Worm (Caenorhabditis elegans) whole organism, young adult: ENCODE measurements around the gene Y54F10AM.8.

Source experiments
- B0019.2 ChIP-seq: fragments of 200-800 bp; sonication (Bioruptor generic); conservative IDR thresholded peaks from 2 replicates; pipeline ENCODE4 v1.3.6; 2022; ENCODE audit warnings: missing genetic modification reagents, missing genetic modification characterization, missing compliant biosample characterization
- D2030.7 ChIP-seq: fragments of 200-800 bp; sonication (Bioruptor generic); IDR thresholded peaks from 2 replicates; pipeline ENCODE4 v1.3.6; 2022; ENCODE audit warnings: missing genetic modification reagents, missing genetic modification characterization, missing compliant biosample characterization
- F33H1.4 ChIP-seq: fragments of 200-800 bp; sonication (Bioruptor generic); IDR thresholded peaks from 2 replicates; pipeline ENCODE4 v1.3.6; 2022; ENCODE audit warnings: missing genetic modification reagents, missing genetic modification characterization, missing compliant biosample characterization
- F39B2.1 ChIP-seq: fragments of 200-800 bp; sonication (Bioruptor generic); IDR thresholded peaks from 2 replicates; pipeline ENCODE4 v1.3.6; 2022; ENCODE audit warnings: missing genetic modification reagents, missing genetic modification characterization, missing compliant biosample characterization
- K11D2.4 ChIP-seq: fragments of 200-800 bp; sonication (Bioruptor generic); IDR thresholded peaks from 2 replicates; pipeline ENCODE4 v1.3.6; 2022; ENCODE audit warnings: missing genetic modification reagents, missing genetic modification characterization, missing compliant biosample characterization
- Y53F4B.3 ChIP-seq: fragments of 200-800 bp; sonication (Bioruptor generic); IDR thresholded peaks from 2 replicates; pipeline ENCODE4 v1.3.6; 2022; ENCODE audit warnings: missing genetic modification reagents, missing genetic modification characterization, missing compliant biosample characterization
- Y53G8AR.9 ChIP-seq: fragments of 200-800 bp; sonication (Bioruptor generic); conservative IDR thresholded peaks from 2 replicates; pipeline ENCODE4 v1.3.6; 2022; ENCODE audit warnings: missing genetic modification reagents, missing genetic modification characterization, missing compliant biosample characterization
- Y56A3A.18 ChIP-seq: fragments of 200-800 bp; sonication (Bioruptor generic); IDR thresholded peaks from 2 replicates; pipeline ENCODE4 v1.3.6; 2022; ENCODE audit warnings: missing genetic modification reagents, missing genetic modification characterization, missing compliant biosample characterization
- Y95B8A.8 ChIP-seq: fragments of 200-800 bp; sonication (Bioruptor generic); IDR thresholded peaks from 2 replicates; pipeline ENCODE4 v1.3.6; 2022; ENCODE audit warnings: missing genetic modification reagents, missing genetic modification characterization, missing compliant biosample characterization
- aptf-3 ChIP-seq: fragments of 200-800 bp; sonication (Bioruptor generic); IDR thresholded peaks from 2 replicates; pipeline ENCODE4 v1.3.6; 2022; ENCODE audit warnings: missing genetic modification characterization, missing compliant biosample characterization
- attf-3 ChIP-seq: fragments of 200-800 bp; sonication (Bioruptor generic); conservative IDR thresholded peaks from 2 replicates; pipeline ENCODE4 v1.3.6; 2022; ENCODE audit warnings: missing genetic modification reagents, missing genetic modification characterization, missing compliant biosample characterization
- attf-6 ChIP-seq: fragments of 200-800 bp; sonication (Bioruptor generic); IDR thresholded peaks from 2 replicates; pipeline ENCODE4 v1.3.6; 2022; ENCODE audit warnings: missing genetic modification reagents, missing genetic modification characterization, missing compliant biosample characterization
- bed-1 ChIP-seq: fragments of 200-800 bp; sonication (Bioruptor generic); IDR thresholded peaks from 2 replicates; pipeline ENCODE4 v1.3.6; 2022; ENCODE audit warnings: missing genetic modification reagents, missing genetic modification characterization, missing compliant biosample characterization
- cebp-2 ChIP-seq: fragments of 200-800 bp; sonication (Bioruptor generic); IDR thresholded peaks from 2 replicates; pipeline ENCODE4 v1.3.6; 2022; ENCODE audit warnings: missing genetic modification characterization, missing compliant biosample characterization
- ceh-100 ChIP-seq: fragments of 200-800 bp; sonication (Bioruptor generic); IDR thresholded peaks from 2 replicates; pipeline ENCODE4 v1.3.6; 2022; ENCODE audit warnings: missing genetic modification reagents, missing genetic modification characterization, missing compliant biosample characterization
- ceh-40 ChIP-seq: fragments of 200-800 bp; sonication (Bioruptor generic); IDR thresholded peaks from 2 replicates; pipeline ENCODE4 v1.3.6; 2022; ENCODE audit warnings: missing genetic modification characterization, missing compliant biosample characterization
- ceh-58 ChIP-seq: fragments of 200-800 bp; sonication (Bioruptor generic); IDR thresholded peaks from 2 replicates; pipeline ENCODE4 v1.3.6; 2022; ENCODE audit warnings: missing genetic modification characterization, missing compliant biosample characterization
- ceh-91 ChIP-seq: fragments of 200-800 bp; sonication (Bioruptor generic); IDR thresholded peaks from 2 replicates; pipeline ENCODE4 v1.3.6; 2022; ENCODE audit warnings: missing genetic modification reagents, missing genetic modification characterization, missing compliant biosample characterization
- egl-18 ChIP-seq: fragments of 200-800 bp; sonication (Bioruptor generic); IDR thresholded peaks from 2 replicates; pipeline ENCODE4 v1.3.6; 2022; ENCODE audit warnings: missing genetic modification reagents, missing genetic modification characterization, missing compliant biosample characterization
- egrh-3 ChIP-seq: fragments of 200-800 bp; sonication (Bioruptor generic); IDR thresholded peaks from 2 replicates; pipeline ENCODE4 v1.3.6; 2022; ENCODE audit warnings: missing genetic modification reagents, missing genetic modification characterization, missing compliant biosample characterization
- ekl-4 ChIP-seq: fragments of 200-800 bp; sonication (Bioruptor generic); IDR thresholded peaks from 2 replicates; pipeline ENCODE4 v1.3.6; 2022; ENCODE audit warnings: missing genetic modification reagents, missing genetic modification characterization, missing compliant biosample characterization
- hmg-1.2 ChIP-seq: fragments of 200-800 bp; sonication (Bioruptor generic); IDR thresholded peaks from 2 replicates; pipeline ENCODE4 v1.3.6; 2022; ENCODE audit warnings: missing genetic modification reagents, missing genetic modification characterization, missing compliant biosample characterization
- hmg-20 ChIP-seq: fragments of 200-800 bp; sonication (Bioruptor generic); IDR thresholded peaks from 2 replicates; pipeline ENCODE4 v1.3.6; 2022; ENCODE audit warnings: missing genetic modification reagents, missing genetic modification characterization, missing compliant biosample characterization
- hsf-1 ChIP-seq: fragments of 200-800 bp; sonication (Bioruptor generic); IDR thresholded peaks from 2 replicates; pipeline ENCODE4 v1.3.6; 2022; ENCODE audit warnings: missing genetic modification reagents, missing genetic modification characterization, missing compliant biosample characterization
- lag-1 ChIP-seq: fragments of 200-800 bp; sonication (Bioruptor generic); IDR thresholded peaks from 2 replicates; pipeline ENCODE4 v1.3.6; 2022; ENCODE audit warnings: missing genetic modification reagents, missing genetic modification characterization, missing compliant biosample characterization
- let-526 ChIP-seq: fragments of 200-800 bp; sonication (Bioruptor generic); IDR thresholded peaks from 2 replicates; pipeline ENCODE4 v1.3.6; 2022; ENCODE audit warnings: missing genetic modification reagents, missing genetic modification characterization, missing compliant biosample characterization
- lin-26 ChIP-seq: fragments of 200-800 bp; sonication (Bioruptor generic); IDR thresholded peaks from 2 replicates; pipeline ENCODE4 v1.3.6; 2022; ENCODE audit warnings: missing genetic modification reagents, missing genetic modification characterization, missing compliant biosample characterization
- madf-3 ChIP-seq: fragments of 200-800 bp; sonication (Bioruptor generic); IDR thresholded peaks from 2 replicates; pipeline ENCODE4 v1.3.6; 2022; ENCODE audit warnings: missing genetic modification reagents, missing genetic modification characterization, missing compliant biosample characterization
- madf-6 ChIP-seq: fragments of 200-800 bp; sonication (Bioruptor generic); IDR thresholded peaks from 2 replicates; pipeline ENCODE4 v1.3.6; 2022; ENCODE audit warnings: missing genetic modification reagents, missing genetic modification characterization, missing compliant biosample characterization
- madf-8 ChIP-seq: fragments of 200-800 bp; sonication (Bioruptor generic); conservative IDR thresholded peaks from 2 replicates; pipeline ENCODE4 v1.3.6; 2022; ENCODE audit warnings: missing genetic modification reagents, missing genetic modification characterization, missing compliant biosample characterization
- nfya-2 ChIP-seq: fragments of 200-800 bp; sonication (Bioruptor generic); IDR thresholded peaks from 2 replicates; pipeline ENCODE4 v1.3.6; 2022; ENCODE audit warnings: missing genetic modification reagents, missing genetic modification characterization, missing compliant biosample characterization
- nhr-120 ChIP-seq: fragments of 200-800 bp; sonication (Bioruptor generic); IDR thresholded peaks from 2 replicates; pipeline ENCODE4 v1.3.6; 2022; ENCODE audit warnings: missing genetic modification characterization, missing compliant biosample characterization
- pbrm-1 ChIP-seq: fragments of 200-800 bp; sonication (Bioruptor generic); IDR thresholded peaks from 2 replicates; pipeline ENCODE4 v1.3.6; 2022; ENCODE audit warnings: missing genetic modification reagents, missing genetic modification characterization, missing compliant biosample characterization
- rcor-1 ChIP-seq: fragments of 200-800 bp; sonication (Bioruptor generic); IDR thresholded peaks from 2 replicates; pipeline ENCODE4 v1.3.6; 2022; ENCODE audit warnings: missing genetic modification reagents, missing genetic modification characterization, missing compliant biosample characterization
- ztf-25 ChIP-seq: fragments of 200-800 bp; sonication (Bioruptor generic); IDR thresholded peaks from 2 replicates; pipeline ENCODE4 v1.3.6; 2022; ENCODE audit warnings: missing genetic modification reagents, missing genetic modification characterization, missing compliant biosample characterization
- ztf-6 ChIP-seq: fragments of 200-800 bp; sonication (Bioruptor generic); IDR thresholded peaks from 2 replicates; pipeline ENCODE4 v1.3.6; 2022; ENCODE audit warnings: missing genetic modification reagents, missing genetic modification characterization, missing compliant biosample characterization

The Y54F10AM.8 gene

ce11 chrIII:2501377-2502019, 6.3 kb downstream of the Y54F10AM.8 start:
- TF ChIP-seq D2030.7 (GFP tag; lab: Robert Waterston, UW) = peak; percentile 48
- TF ChIP-seq aptf-3 (GFP tag; lab: Robert Waterston, UW) = 0 out of 2 replicates have a peak, but pooled peaks have one; percentile 4
- 0 out of 2 replicates have a peak, but pooled peaks have one; percentile 48 for TF ChIP-seq ceh-40 (GFP tag; lab: Robert Waterston, UW)
- 0 out of 2 replicates have a peak, but pooled peaks have one; percentile 4 for TF ChIP-seq ztf-25 (GFP tag; lab: Robert Waterston, UW)
- peak; percentile 75 for TF ChIP-seq ekl-4
- TF ChIP-seq egl-18 (GFP tag; lab: Robert Waterston, UW) = peak; percentile 24; the same call in 1 of the 2 replicates
- TF ChIP-seq madf-3 (GFP tag; lab: Robert Waterston, UW) = 0 out of 2 replicates have a peak, but pooled peaks have one; percentile 67
- peak; percentile 95 for TF ChIP-seq egrh-3 (GFP tag; lab: Robert Waterston, UW)
- peak; percentile 99 for TF ChIP-seq hsf-1 (GFP tag; lab: Robert Waterston, UW)
- TF ChIP-seq madf-6 (GFP tag; lab: Robert Waterston, UW) = peak; percentile 35; the same call in 1 of the 2 replicates
- peak; percentile 74 for TF ChIP-seq attf-6 (GFP tag; lab: Robert Waterston, UW)
- peak; percentile 41; the same call in 1 of the 2 replicates for TF ChIP-seq Y53F4B.3
- TF ChIP-seq pbrm-1 (GFP tag; lab: Robert Waterston, UW) = 0 out of 2 replicates have a peak, but pooled peaks have one; percentile 42
- TF ChIP-seq ceh-100 (GFP tag; lab: Robert Waterston, UW) = 0 out of 2 replicates have a peak, but pooled peaks have one; percentile 39

DNA sequence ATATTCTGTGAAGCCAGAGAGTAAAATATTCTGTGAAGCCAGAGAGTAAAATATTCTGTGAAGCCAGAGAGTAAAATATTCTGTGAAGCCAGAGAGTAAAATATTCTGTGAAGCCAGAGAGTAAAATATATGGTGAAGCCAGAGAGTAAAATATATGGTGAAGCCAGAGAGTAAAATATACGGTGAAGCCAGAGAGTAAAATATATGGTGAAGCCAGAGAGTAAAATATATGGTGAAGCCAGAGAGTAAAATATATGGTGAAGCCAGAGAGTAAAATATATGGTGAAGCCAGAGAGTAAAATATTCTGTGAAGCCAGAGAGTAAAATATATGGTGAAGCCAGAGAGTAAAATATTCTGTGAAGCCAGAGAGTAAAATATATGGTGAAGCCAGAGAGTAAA, 7.1 kb downstream of the Y54F10AM.8 start:
- TF ChIP-seq egrh-3 (GFP tag; lab: Robert Waterston, UW) (peak; percentile 99), Y53F4B.3 (peak; percentile 85; the same call in 1 of the 2 replicates)
- TF ChIP-seq, all 124 proteins: peak for 2; not testable (repeated sequence) for 122

DNA sequence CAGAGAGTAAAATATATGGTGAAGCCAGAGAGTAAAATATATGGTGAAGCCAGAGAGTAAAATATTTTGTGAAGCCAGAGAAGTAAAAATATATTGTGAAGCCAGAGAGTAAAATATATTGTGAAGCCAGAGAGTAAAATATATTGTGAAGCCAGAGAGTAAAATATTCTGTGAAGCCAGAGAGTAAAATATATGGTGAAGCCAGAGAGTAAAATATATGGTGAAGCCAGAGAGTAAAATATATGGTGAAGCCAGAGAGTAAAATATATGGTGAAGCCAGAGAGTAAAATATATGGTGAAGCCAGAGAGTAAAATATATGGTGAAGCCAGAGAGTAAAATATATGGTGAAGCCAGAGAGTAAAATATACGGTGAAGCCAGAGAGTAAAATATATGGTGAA, 7.7 kb downstream of the Y54F10AM.8 start:
- TF ChIP-seq egrh-3 (GFP tag; lab: Robert Waterston, UW) (peak; percentile 91), Y53F4B.3 (peak; percentile 75; the same call in 1 of the 2 replicates)
- TF ChIP-seq, all 124 proteins: peak for 2; not testable (repeated sequence) for 122

- peak; percentile 79 for TF ChIP-seq hmg-20
- peak; percentile 96 for TF ChIP-seq bed-1 (GFP tag; lab: Robert Waterston, UW)
- TF ChIP-seq Y53F4B.3 = peak; percentile 99
- TF ChIP-seq madf-3 (GFP tag; lab: Robert Waterston, UW) = peak; percentile 96
- peak; percentile 71; the same call in 1 of the 2 replicates for TF ChIP-seq egl-18 (GFP tag; lab: Robert Waterston, UW)
- TF ChIP-seq cebp-2 (GFP tag; lab: Robert Waterston, UW) = peak; percentile 94; the same call in 1 of the 2 replicates
- TF ChIP-seq D2030.7 (GFP tag; lab: Robert Waterston, UW) = 0 out of 2 replicates have a peak, but pooled peaks have one; percentile 25
- TF ChIP-seq B0019.2 (GFP tag; lab: Robert Waterston, UW) = 0 out of 2 replicates have a peak, but pooled peaks have one; percentile 37
- TF ChIP-seq rcor-1 (GFP tag; lab: Robert Waterston, UW) = peak; percentile 51
- peak; percentile 76; the same call in 1 of the 2 replicates for TF ChIP-seq Y56A3A.18 (GFP tag; lab: Robert Waterston, UW)
- TF ChIP-seq nhr-120 (GFP tag; lab: Robert Waterston, UW) = 0 out of 2 replicates have a peak, but pooled peaks have one; percentile 70
- TF ChIP-seq hmg-1.2 = peak; percentile 32; the same call in 1 of the 2 replicates
- peak; percentile 86 for TF ChIP-seq F39B2.1
- peak; percentile 77 for TF ChIP-seq attf-6 (GFP tag; lab: Robert Waterston, UW)
- peak; percentile 100 for TF ChIP-seq egrh-3 (GFP tag; lab: Robert Waterston, UW)
- peak; percentile 39; the same call in 1 of the 2 replicates for TF ChIP-seq K11D2.4 (GFP tag; lab: Robert Waterston, UW)
- TF ChIP-seq ztf-6 (GFP tag; lab: Robert Waterston, UW) = peak; percentile 85; the same call in 1 of the 2 replicates
- peak; percentile 52; the same call in 1 of the 2 replicates for TF ChIP-seq madf-8 (GFP tag; lab: Robert Waterston, UW)
- TF ChIP-seq lin-26 (GFP tag; lab: Robert Waterston, UW) = peak; percentile 77
- TF ChIP-seq nfya-2 (GFP tag; lab: Robert Waterston, UW) = peak; percentile 90
- peak; percentile 65; the same call in 1 of the 2 replicates for TF ChIP-seq ceh-91 (GFP tag; lab: Robert Waterston, UW)
- TF ChIP-seq ceh-40 (GFP tag; lab: Robert Waterston, UW) = peak; percentile 87
- peak; percentile 93 for TF ChIP-seq let-526 (GFP tag; lab: Robert Waterston, UW)
- 0 out of 2 replicates have a peak, but pooled peaks have one; percentile 7 for TF ChIP-seq lag-1 (GFP tag; lab: Robert Waterston, UW)
- peak; percentile 61; the same call in 1 of the 2 replicates for TF ChIP-seq Y95B8A.8 (GFP tag; lab: Robert Waterston, UW)
- peak; percentile 16; the same call in 1 of the 2 replicates for TF ChIP-seq F33H1.4
- peak; percentile 99 for TF ChIP-seq ceh-58
- TF ChIP-seq hsf-1 (GFP tag; lab: Robert Waterston, UW) = peak; percentile 80
- peak; percentile 45; the same call in 1 of the 2 replicates for TF ChIP-seq ceh-100 (GFP tag; lab: Robert Waterston, UW)
- peak; percentile 46; the same call in 1 of the 2 replicates for TF ChIP-seq madf-6 (GFP tag; lab: Robert Waterston, UW)
- peak; percentile 67; the same call in 1 of the 2 replicates for TF ChIP-seq attf-3 (GFP tag; lab: Robert Waterston, UW)
- peak; percentile 79; the same call in 1 of the 2 replicates for TF ChIP-seq ztf-25 (GFP tag; lab: Robert Waterston, UW)
- TF ChIP-seq Y53G8AR.9 (GFP tag; lab: Robert Waterston, UW) = peak; percentile 87
Observed at ce11 chrIII:2499275-2499674, 8.5 kb downstream of the Y54F10AM.8 start.
